Fruit fly (Drosophila melanogaster): ENCODE data around the gene CG31528.
A peak's percentile ranks its signal among the peaks of the same experiment; 100 is the strongest.

CG31528 gene

dm6 chr3R:4378363-4379354 lies 37.6 kb upstream of the CG31528 start, which contains the start of gene Sfxn1-3 (continued):
- TF ChIP-seq Lhr (GFP tag; optimal IDR thresholded peaks at IDR 0.05), result peak; percentile 29
- TF ChIP-seq CG9609 (GFP tag; optimal IDR thresholded peaks at IDR 0.05), result no peak
- TF ChIP-seq Side (GFP tag; optimal IDR thresholded peaks at IDR 0.05), result no peak
- TF ChIP-seq D19B (GFP tag; optimal IDR thresholded peaks at IDR 0.05), result peak; percentile 96
- TF ChIP-seq pb (GFP tag; optimal IDR thresholded peaks at IDR 0.05), result peak; percentile 53
- TF ChIP-seq CG4282 (GFP tag; optimal IDR thresholded peaks at IDR 0.05), result peak; percentile 38
- TF ChIP-seq twi (tag; optimal IDR thresholded peaks at IDR 0.05), result no peak
- peak; percentile 97 for TF ChIP-seq CG12769 (tag; optimal IDR thresholded peaks at IDR 0.05)
- TF ChIP-seq CTCF (GFP tag; optimal IDR thresholded peaks at IDR 0.05), result peak; percentile 44
- TF ChIP-seq CG12104 (GFP tag; optimal IDR thresholded peaks at IDR 0.05), result no peak
- TF ChIP-seq vvl (GFP tag; IDR thresholded peaks at IDR 0.05), result peak; percentile 54; the same call in 1 of the 2 replicates
- TF ChIP-seq Oli (tag; optimal IDR thresholded peaks at IDR 0.05), result no peak
- peak; percentile 61 for TF ChIP-seq CG6854 (GFP tag; optimal IDR thresholded peaks at IDR 0.05)
- peak; percentile 45; the same call in 1 of the 2 replicates for TF ChIP-seq CG32767 (GFP tag; IDR thresholded peaks at IDR 0.05)
- 0 out of 3 replicates have a peak, but pooled peaks have one; percentile 20 for TF ChIP-seq CG7357 (GFP tag; IDR thresholded peaks at IDR 0.05)
- peak; percentile 23 for TF ChIP-seq CG1603 (tag; optimal IDR thresholded peaks at IDR 0.05)
- peak; percentile 2 for TF ChIP-seq Mes4 (GFP tag; optimal IDR thresholded peaks at IDR 0.05)
- peak; percentile 7 for TF ChIP-seq HLH54F (GFP tag; optimal IDR thresholded peaks at IDR 0.05)
- no peak for TF ChIP-seq shn (GFP tag; optimal IDR thresholded peaks at IDR 0.05)
- no peak for TF ChIP-seq Dfd (GFP tag; optimal IDR thresholded peaks at IDR 0.05)
- peak; percentile 15 for TF ChIP-seq az2 (GFP tag; optimal IDR thresholded peaks at IDR 0.05)
- no peak for TF ChIP-seq luna (GFP tag; optimal IDR thresholded peaks at IDR 0.05)
- TF ChIP-seq CG17912 (GFP tag; optimal IDR thresholded peaks at IDR 0.05), result peak; percentile 46
- peak; percentile 1 for TF ChIP-seq CG5245 (GFP tag; optimal IDR thresholded peaks at IDR 0.05)
- TF ChIP-seq CG5180 (GFP tag; optimal IDR thresholded peaks at IDR 0.05), result peak; percentile 72
- TF ChIP-seq CG12659 (GFP tag; optimal IDR thresholded peaks at IDR 0.05), result peak; percentile 67
- TF ChIP-seq gt (GFP tag; IDR thresholded peaks at IDR 0.05), result no peak
- no peak for TF ChIP-seq Abd-B (GFP tag; optimal IDR thresholded peaks at IDR 0.05)
- no peak for TF ChIP-seq toy (GFP tag; IDR thresholded peaks at IDR 0.05)
- peak; percentile 5 for TF ChIP-seq bab2 (GFP tag; optimal IDR thresholded peaks at IDR 0.05)
- peak; percentile 9 for TF ChIP-seq Ssrp (tag; optimal IDR thresholded peaks at IDR 0.05)
- peak; percentile 80 for TF ChIP-seq sens (GFP tag)
- peak; percentile 34; the same call in 1 of the 2 replicates for TF ChIP-seq ato (GFP tag; IDR thresholded peaks at IDR 0.05; ENCODE audit: partially characterized antibody)
- peak; percentile 57 for TF ChIP-seq pho (GFP tag; optimal IDR thresholded peaks at IDR 0.05)
- TF ChIP-seq Gsc (GFP tag; IDR thresholded peaks at IDR 0.05), result no peak
- peak; percentile 44 for TF ChIP-seq gsb-n (tag; optimal IDR thresholded peaks at IDR 0.05)
- TF ChIP-seq fd64A (GFP tag; optimal IDR thresholded peaks at IDR 0.05), result no peak
- TF ChIP-seq Bteb2 (GFP tag; optimal IDR thresholded peaks at IDR 0.05), result no peak
- peak; percentile 58 for TF ChIP-seq CG13287 (GFP tag; IDR thresholded peaks at IDR 0.05; ENCODE audit: partially characterized antibody)
- TF ChIP-seq Fer1 (GFP tag; optimal IDR thresholded peaks at IDR 0.05), result peak; percentile 80
- peak; percentile 80 for TF ChIP-seq grn (GFP tag; optimal IDR thresholded peaks at IDR 0.05)
- TF ChIP-seq CG3847 (GFP tag; IDR thresholded peaks at IDR 0.05), result 0 out of 2 replicates have a peak, but pooled peaks have one; percentile 7
- no peak for TF ChIP-seq CG3726 (GFP tag; IDR thresholded peaks at IDR 0.05)
- TF ChIP-seq gem (tag; optimal IDR thresholded peaks at IDR 0.05), result peak; percentile 61
- TF ChIP-seq HmgD (GFP tag; optimal IDR thresholded peaks at IDR 0.05), result peak; percentile 43
- TF ChIP-seq CG15011 (GFP tag; optimal IDR thresholded peaks at IDR 0.05), result no peak
- peak; percentile 62 to 79 for TF ChIP-seq Trl (optimal IDR thresholded peaks at IDR 0.05)
- TF ChIP-seq Trl (GFP tag; optimal IDR thresholded peaks at IDR 0.05), result peak; percentile 80
- TF ChIP-seq Dbx (GFP tag; IDR thresholded peaks at IDR 0.05), result peak; percentile 57; the same call in 1 of the 3 replicates
- peak; percentile 40 for TF ChIP-seq CG15601 (tag; optimal IDR thresholded peaks at IDR 0.05)
